Fruit fly (Drosophila melanogaster) whole organism, embryonic: ENCODE results near the gene Tm1.

Experiments
- Ada2b ChIP-seq: fragments of 200-800 bp; sonication (Bioruptor generic); IDR thresholded peaks from 2 replicates; pipeline ENCODE4 v1.3.6; 2022; ENCODE audit warnings: missing biosample characterization, missing genetic modification characterization
- Bgb ChIP-seq: fragments of 200-800 bp; sonication (Bioruptor generic); IDR thresholded peaks from 2 replicates; pipeline ENCODE4 v1.3.6; 2022; ENCODE audit warnings: missing biosample characterization, missing genetic modification characterization; ENCODE audit not compliant: partially characterized antibody
- CG10147 ChIP-seq: fragments of 200-800 bp; sonication (Bioruptor generic); optimal IDR thresholded peaks from 2 replicates; lab custom pipeline; 2019; ENCODE audit warnings: missing biosample characterization, mild to moderate bottlenecking, missing genetic modification characterization, moderate library complexity
- CG12769 ChIP-seq: fragments of 200-800 bp; sonication (Bioruptor generic); optimal IDR thresholded peaks from 2 replicates; lab custom pipeline; 2019; ENCODE audit warnings: missing biosample characterization, mild to moderate bottlenecking, missing genetic modification characterization, moderate library complexity
- CG1603 ChIP-seq: fragments of 200-800 bp; sonication (Bioruptor generic); optimal IDR thresholded peaks from 2 replicates; lab custom pipeline; 2019; ENCODE audit warnings: missing biosample characterization, mild to moderate bottlenecking, missing genetic modification characterization, moderate library complexity
- CG16779 ChIP-seq: fragments of 200-800 bp; sonication (Bioruptor generic); IDR thresholded peaks from 2 replicates; pipeline ENCODE4 v1.3.6; 2022; ENCODE audit warnings: missing biosample characterization, missing genetic modification characterization
- CG16815 ChIP-seq: fragments of 200-800 bp; sonication (Bioruptor generic); optimal IDR thresholded peaks from 3 replicates; lab custom pipeline; 2017; ENCODE audit warnings: missing biosample characterization, mild to moderate bottlenecking, missing genetic modification characterization
- CG16863 ChIP-seq: fragments of 200-800 bp; sonication (Bioruptor generic); optimal IDR thresholded peaks from 3 replicates; lab custom pipeline; 2016; ENCODE audit warnings: missing biosample characterization, missing genetic modification characterization
- CG30431 ChIP-seq: fragments of 200-800 bp; sonication (Bioruptor generic); optimal IDR thresholded peaks from 2 replicates; lab custom pipeline; 2017; ENCODE audit warnings: missing biosample characterization, missing genetic modification characterization
- CG32772 ChIP-seq: fragments of 200-800 bp; sonication (Bioruptor generic); IDR thresholded peaks from 2 replicates; pipeline ENCODE4 v1.3.6; 2022; ENCODE audit warnings: missing biosample characterization, missing genetic modification characterization
- CG4617 ChIP-seq: fragments of 200-800 bp; sonication (Bioruptor generic); optimal IDR thresholded peaks from 3 replicates; lab custom pipeline; 2016; ENCODE audit warnings: missing biosample characterization, missing genetic modification characterization, borderline replicate concordance
- CG4854 ChIP-seq: fragments of 200-800 bp; sonication (Bioruptor generic); optimal IDR thresholded peaks from 2 replicates; lab custom pipeline; 2016; ENCODE audit warnings: missing biosample characterization, missing genetic modification characterization, inconsistent platforms
- CG6765 ChIP-seq: fragments of 200-800 bp; sonication (Bioruptor generic); optimal IDR thresholded peaks from 3 replicates; lab custom pipeline; 2017; ENCODE audit warnings: missing biosample characterization, mild to moderate bottlenecking, missing genetic modification characterization
- CG6854 ChIP-seq: fragments of 200-800 bp; sonication (Bioruptor generic); optimal IDR thresholded peaks from 3 replicates; lab custom pipeline; 2017; ENCODE audit warnings: missing biosample characterization, mild to moderate bottlenecking, missing genetic modification characterization
- CG7271 ChIP-seq: fragments of 200-800 bp; sonication (Bioruptor generic); optimal IDR thresholded peaks from 2 replicates; lab custom pipeline; 2018; ENCODE audit warnings: missing biosample characterization, mild to moderate bottlenecking, missing genetic modification characterization, moderate library complexity
- CG7372 ChIP-seq: fragments of 200-800 bp; sonication (Bioruptor generic); IDR thresholded peaks from 2 replicates; pipeline ENCODE4 v1.3.6; 2022; ENCODE audit warnings: missing biosample characterization, missing genetic modification characterization
- CTCF ChIP-seq: fragments of 200-800 bp; sonication (Bioruptor generic); optimal IDR thresholded peaks from 2 replicates; lab custom pipeline; 2017; ENCODE audit warnings: missing biosample characterization, mild to moderate bottlenecking, missing genetic modification characterization, moderate library complexity
- D ChIP-seq, 2 experiments: fragments of 200-800 bp in 1 of 2; fragments of >200 bp in 1 of 2; sonication (Bioruptor generic) in 1 of 2; optimal IDR thresholded peaks; 2 replicates in 1 of 2; 3 replicates in 1 of 2; lab custom pipeline; 2017; ENCODE audit warnings: mild to moderate bottlenecking in 1 of 2, missing biosample characterization in 1 of 2, missing genetic modification characterization in 1 of 2, missing genetic modification reagents in 1 of 2
- Doc2 ChIP-seq: fragments of 200-800 bp; sonication (Bioruptor generic); IDR thresholded peaks from 2 replicates; pipeline ENCODE4 v1.3.6; 2022; ENCODE audit warnings: missing biosample characterization, missing genetic modification characterization
- Eip74EF ChIP-seq, 2 experiments: fragments of 200-800 bp in 1 of 2; fragments of >200 bp in 1 of 2; sonication (Bioruptor generic) in 1 of 2; optimal IDR thresholded peaks; 2 replicates each; lab custom pipeline; 2017 to 2019; ENCODE audit warnings: missing biosample characterization in 2 of 2, missing genetic modification characterization in 2 of 2, mild to moderate bottlenecking in 1 of 2, moderate library complexity in 1 of 2
- Hand ChIP-seq: fragments of 200-800 bp; sonication (Bioruptor generic); optimal IDR thresholded peaks from 2 replicates; lab custom pipeline; 2017; ENCODE audit warnings: mild to moderate bottlenecking, missing biosample characterization, missing genetic modification reagents, missing genetic modification characterization
- HmgD ChIP-seq: fragments of 200-800 bp; sonication (Bioruptor generic); optimal IDR thresholded peaks from 3 replicates; lab custom pipeline; 2016; ENCODE audit warnings: missing biosample characterization, missing genetic modification characterization
- Lim3 ChIP-seq: fragments of 200-800 bp; sonication (Bioruptor generic); IDR thresholded peaks from 2 replicates; pipeline ENCODE4 v1.3.6; 2022; ENCODE audit warnings: missing biosample characterization, missing genetic modification characterization
- NC2α ChIP-seq: fragments of 200-800 bp; sonication (Bioruptor generic); optimal IDR thresholded peaks from 2 replicates; lab custom pipeline; 2016; ENCODE audit warnings: missing biosample characterization, missing genetic modification characterization
- NFAT ChIP-seq: fragments of 200-800 bp; sonication (Bioruptor generic); IDR thresholded peaks from 2 replicates; pipeline ENCODE4 v1.3.6; 2022; ENCODE audit warnings: missing biosample characterization, missing genetic modification characterization
- Sox100B ChIP-seq: fragments of 200-800 bp; sonication (Bioruptor generic); optimal IDR thresholded peaks from 3 replicates; lab custom pipeline; 2018; ENCODE audit warnings: missing biosample characterization, mild to moderate bottlenecking, missing genetic modification characterization
- amos ChIP-seq: fragments of 200-800 bp; sonication (Bioruptor generic); IDR thresholded peaks from 2 replicates; pipeline ENCODE4 v1.3.6; 2022; ENCODE audit warnings: missing biosample characterization, missing genetic modification characterization; ENCODE audit not compliant: partially characterized antibody
- ase ChIP-seq: fragments of 200-800 bp; sonication (Bioruptor generic); IDR thresholded peaks from 3 replicates; pipeline ENCODE4 v1.3.6; 2022; ENCODE audit warnings: missing biosample characterization, missing genetic modification characterization
- crc ChIP-seq: fragments of 200-800 bp; sonication (Bioruptor generic); optimal IDR thresholded peaks from 2 replicates; lab custom pipeline; 2016; ENCODE audit warnings: missing biosample characterization, missing genetic modification characterization
- crol ChIP-seq: fragments of 200-800 bp; sonication (Bioruptor generic); IDR thresholded peaks from 2 replicates; pipeline ENCODE4 v1.3.6; 2022; ENCODE audit warnings: missing biosample characterization, missing genetic modification characterization
- dan ChIP-seq: fragments of 200-800 bp; sonication (Bioruptor generic); IDR thresholded peaks from 2 replicates; pipeline ENCODE4 v1.3.6; 2022; ENCODE audit warnings: missing biosample characterization, missing genetic modification characterization
- danr ChIP-seq: fragments of 200-800 bp; sonication (Bioruptor generic); IDR thresholded peaks from 2 replicates; pipeline ENCODE4 v1.3.6; 2022; ENCODE audit warnings: missing biosample characterization, missing genetic modification characterization
- en ChIP-seq: fragments of 200-800 bp; sonication (Bioruptor generic); optimal IDR thresholded peaks from 2 replicates; lab custom pipeline; 2016; ENCODE audit warnings: missing biosample characterization, missing genetic modification characterization
- grau ChIP-seq: fragments of 200-800 bp; optimal IDR thresholded peaks from 3 replicates; lab custom pipeline; 2019; ENCODE audit warnings: missing biosample characterization, mild to moderate bottlenecking, missing genetic modification characterization, moderate library complexity
- ken ChIP-seq: fragments of 200-800 bp; sonication (Bioruptor generic); IDR thresholded peaks from 3 replicates; pipeline ENCODE4 v1.3.6; 2022; ENCODE audit warnings: missing biosample characterization, missing genetic modification characterization
- lbe ChIP-seq: fragments of 200-800 bp; sonication (Bioruptor generic); optimal IDR thresholded peaks from 2 replicates; lab custom pipeline; 2016; ENCODE audit warnings: missing biosample characterization, mild to moderate bottlenecking, missing genetic modification characterization
- lilli ChIP-seq: fragments of 200-800 bp; sonication (Bioruptor generic); optimal IDR thresholded peaks from 3 replicates; lab custom pipeline; 2016; ENCODE audit warnings: missing biosample characterization, missing genetic modification characterization
- oc ChIP-seq: fragments of 200-800 bp; sonication (Bioruptor generic); optimal IDR thresholded peaks from 2 replicates; lab custom pipeline; 2018; ENCODE audit warnings: missing biosample characterization, mild to moderate bottlenecking, missing genetic modification characterization, moderate library complexity
- otp ChIP-seq: fragments of 200-800 bp; sonication (Bioruptor generic); IDR thresholded peaks from 3 replicates; pipeline ENCODE4, ENCODE4 v1.3.6; 2022; ENCODE audit warnings: missing biosample characterization, missing genetic modification characterization
- pho ChIP-seq: fragments of 200-800 bp; sonication (Bioruptor generic); optimal IDR thresholded peaks from 2 replicates; lab custom pipeline; 2016; ENCODE audit warnings: missing biosample characterization, missing genetic modification characterization
- pros ChIP-seq: fragments of 200-800 bp; sonication (Bioruptor generic); optimal IDR thresholded peaks from 3 replicates; lab custom pipeline; 2019; ENCODE audit warnings: missing biosample characterization, mild to moderate bottlenecking, missing genetic modification characterization, moderate library complexity
- salm ChIP-seq: fragments of 200-800 bp; sonication (Bioruptor generic); optimal IDR thresholded peaks from 2 replicates; lab custom pipeline; 2018; ENCODE audit warnings: missing biosample characterization, mild to moderate bottlenecking, missing genetic modification characterization
- sens ChIP-seq: fragments of 200-800 bp; sonication (Bioruptor generic); peaks from one replicate; lab custom pipeline; 2016; ENCODE audit warnings: missing biosample characterization, missing genetic modification characterization
- ssp ChIP-seq: fragments of 200-800 bp; sonication (Bioruptor generic); IDR thresholded peaks from 2 replicates; pipeline ENCODE4 v1.3.6; 2022; ENCODE audit warnings: missing biosample characterization, missing genetic modification characterization
- wdn ChIP-seq: fragments of 200-800 bp; sonication (Bioruptor generic); IDR thresholded peaks from 2 replicates; pipeline ENCODE4 v1.3.6; 2022; ENCODE audit warnings: missing biosample characterization, missing genetic modification characterization
- wor ChIP-seq: fragments of 200-800 bp; sonication (Bioruptor generic); IDR thresholded peaks from 2 replicates; pipeline ENCODE4 v1.3.6; 2022; ENCODE audit warnings: missing biosample characterization, missing genetic modification characterization
- zen ChIP-seq: fragments of 200-800 bp; sonication (Bioruptor generic); optimal IDR thresholded peaks from 3 replicates; lab custom pipeline; 2018; ENCODE audit warnings: missing biosample characterization, mild to moderate bottlenecking, missing genetic modification characterization, moderate library complexity
- zen2 ChIP-seq: fragments of 200-800 bp; sonication (Bioruptor generic); IDR thresholded peaks from 3 replicates; pipeline ENCODE4 v1.3.6; 2022; ENCODE audit warnings: missing biosample characterization, missing genetic modification characterization; ENCODE audit not compliant: partially characterized antibody
- zfh1 ChIP-seq: fragments of 200-800 bp; sonication (Bioruptor generic); IDR thresholded peaks from 3 replicates; pipeline ENCODE4 v1.3.6; 2022; ENCODE audit warnings: missing biosample characterization, missing genetic modification characterization

The Tm1 gene

DNA sequence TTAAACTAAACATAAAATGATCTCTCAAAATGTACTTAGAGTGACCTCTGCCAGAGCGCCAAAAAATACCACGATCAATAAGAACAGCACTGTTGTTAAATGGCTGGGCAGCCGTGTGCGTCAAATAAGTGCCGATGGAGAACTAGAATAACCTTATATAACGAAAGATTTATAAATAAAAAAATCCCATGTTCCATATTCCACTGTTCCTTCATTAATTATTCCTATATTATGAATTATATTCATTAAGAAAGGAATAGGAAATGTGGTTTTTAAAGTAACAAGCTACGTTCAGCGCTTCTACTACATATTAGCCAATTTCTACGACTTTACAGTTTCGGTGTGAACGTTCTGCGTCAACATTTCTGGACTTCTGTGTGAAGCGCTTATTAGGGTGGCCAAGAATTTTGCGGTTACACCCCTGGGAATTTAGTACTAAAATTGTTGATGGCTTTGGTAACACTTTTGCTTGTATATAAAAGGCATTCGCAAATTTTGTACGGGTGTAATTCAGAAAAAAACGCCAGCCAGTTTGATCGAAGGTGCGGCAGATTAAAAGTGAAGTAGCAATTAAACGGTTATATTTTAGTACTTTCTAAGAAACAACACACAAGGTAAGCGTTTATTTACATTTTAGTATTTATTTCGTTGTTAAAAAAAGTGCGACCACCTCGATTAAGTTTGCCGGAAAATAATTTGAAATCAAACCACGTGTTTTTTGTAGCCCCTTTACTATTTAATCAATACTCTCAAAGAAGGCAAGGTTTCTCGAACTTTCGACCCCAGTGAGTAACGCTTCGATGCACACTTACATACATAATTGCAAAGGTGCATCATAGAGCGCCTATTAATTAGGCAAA is 35.6 kb upstream of the Tm1 start, which contains the start of the genes tefu and Hsc70-4 (continued):
- TF ChIP-seq CG10147 (GFP tag; lab: Kevin White, UChicago) (no peak), grau (tag; lab: Kevin White, UChicago) (peak; percentile 80), CTCF (no peak), sens (GFP tag; lab: Kevin White, UChicago) (peak; percentile 86), D (optimal IDR thresholded peaks at IDR 0.05; lab: Kevin White, UChicago) (no peak), D (GFP tag; optimal IDR thresholded peaks at IDR 0.05; lab: Kevin White, UChicago) (peak; percentile 34), CG4854 (peak; percentile 53), dan (GFP tag; lab: Robert Waterston, UW) (0 out of 2 replicates have a peak, but pooled peaks have one; percentile 44), ken (GFP tag; lab: Robert Waterston, UW) (peak; percentile 81), NC2α (peak; percentile 76), Bgb (GFP tag; lab: Robert Waterston, UW) (peak; percentile 28; the same call in 1 of the 2 replicates), Doc2 (GFP tag; lab: Robert Waterston, UW) (no peak), amos (GFP tag; lab: Robert Waterston, UW) (peak; percentile 51; the same call in 1 of the 2 replicates), CG7271 (tag; lab: Kevin White, UChicago) (peak; percentile 59), ase (peak; percentile 79; the same call in 2 of the 3 replicates), CG6765 (GFP tag; lab: Kevin White, UChicago) (no peak), CG12769 (tag; lab: Kevin White, UChicago) (no peak), zen2 (no peak), CG32772 (peak; percentile 76), CG16863 (GFP tag; lab: Kevin White, UChicago) (peak; percentile 29), CG30431 (peak; percentile 80), Lim3 (no peak), CG4617 (GFP tag; lab: Kevin White, UChicago) (peak; percentile 38), pros (GFP tag; lab: Kevin White, UChicago) (no peak), Eip74EF (GFP tag; optimal IDR thresholded peaks at IDR 0.05; lab: Kevin White, UChicago) (peak in 1 of 2 experiments; percentile 82), danr (GFP tag; lab: Robert Waterston, UW) (peak; percentile 70; the same call in 1 of the 2 replicates), crol (GFP tag; lab: Robert Waterston, UW) (no peak), NFAT (GFP tag; lab: Robert Waterston, UW) (peak; percentile 59), Ada2b (peak; percentile 75), CG6854 (GFP tag; lab: Kevin White, UChicago) (no peak), ssp (GFP tag; lab: Robert Waterston, UW) (peak; percentile 99), otp (GFP tag; lab: Robert Waterston, UW) (peak; percentile 68; the same call in 1 of the 3 replicates), en (GFP tag; lab: Kevin White, UChicago) (no peak), wor (GFP tag; lab: Robert Waterston, UW) (peak; percentile 60), crc (peak; percentile 8), wdn (GFP tag; lab: Robert Waterston, UW) (peak; percentile 62; the same call in 1 of the 2 replicates), CG16779 (GFP tag; lab: Robert Waterston, UW) (no peak), lbe (no peak), salm (tag; lab: Kevin White, UChicago) (peak; percentile 6), Sox100B (GFP tag; lab: Kevin White, UChicago) (peak; percentile 18), CG7372 (GFP tag; lab: Robert Waterston, UW) (peak; percentile 73), CG1603 (peak; percentile 80), pho (GFP tag; lab: Kevin White, UChicago) (peak; percentile 62), zfh1 (peak; percentile 63; the same call in 1 of the 3 replicates), Hand (GFP tag; lab: Kevin White, UChicago) (no peak), zen (tag; lab: Kevin White, UChicago) (peak; percentile 72), oc (tag; lab: Kevin White, UChicago) (no peak), lilli (GFP tag; lab: Kevin White, UChicago) (peak; percentile 69), CG16815 (GFP tag; lab: Kevin White, UChicago) (peak; percentile 81), HmgD (GFP tag; lab: Kevin White, UChicago) (peak; percentile 34)
